Worm (Caenorhabditis elegans) whole organism, young adult: ENCODE results near the gene enol-1.

Experiments
- Y53F4B.3 ChIP-seq: fragments of 200-800 bp; sonication (Bioruptor generic); IDR thresholded peaks from 2 replicates; pipeline ENCODE4 v1.3.6; 2022; ENCODE audit warnings: missing genetic modification reagents, missing genetic modification characterization, missing compliant biosample characterization
- cebp-1 ChIP-seq, 2 experiments: fragments of 200-800 bp in 1 of 2; sonication (Bioruptor generic) in 1 of 2; sonication (generic microtip) in 1 of 2; IDR thresholded peaks in 1 of 2; optimal IDR thresholded peaks in 1 of 2; 2 replicates each; pipeline versions ENCODE4 v1.3.6 to Lab custom; 2017 to 2022; ENCODE audit warnings: missing compliant biosample characterization in 2 of 2, missing genetic modification characterization in 2 of 2, mild to moderate bottlenecking in 1 of 2, missing genetic modification reagents in 1 of 2, moderate library complexity in 1 of 2
- mcd-1 ChIP-seq: fragments of 200-800 bp; sonication (Bioruptor generic); IDR thresholded peaks from 2 replicates; pipeline ENCODE4 v1.3.6; 2022; ENCODE audit warnings: missing genetic modification reagents, missing genetic modification characterization, missing compliant biosample characterization

- no peak for TF ChIP-seq cebp-1 (GFP tag; IDR thresholded peaks at IDR 0.05; lab: Robert Waterston, UW)
- TF ChIP-seq cebp-1 (tag; optimal IDR thresholded peaks at IDR 0.05; lab: Kevin White, UChicago), result no peak
- no peak for TF ChIP-seq Y53F4B.3 (GFP tag; lab: Robert Waterston, UW)
- TF ChIP-seq mcd-1 (GFP tag; lab: Robert Waterston, UW), result no peak
Measured at ce11 chrII:8896541-8896940, 34.3 kb upstream of the enol-1 start, which contains the start of gene lat-1.
